Fruit fly (Drosophila melanogaster) Kc167 (cell line): Measurements from ENCODE around the gene CG9743.

Experiments
- Myc ChIP-seq: fragments of >200 bp; optimal IDR thresholded peaks from 2 replicates; lab custom pipeline; 2017; ENCODE audit warnings: missing external identifiers
- h ChIP-seq: fragments of >200 bp; optimal IDR thresholded peaks from 3 replicates; lab custom pipeline; 2018; ENCODE audit warnings: missing external identifiers
- psq ChIP-seq: fragments of >200 bp; optimal IDR thresholded peaks from 2 replicates; lab custom pipeline; 2017; ENCODE audit warnings: missing external identifiers

dm6 chr3R:30245739-30246589 lies 43.2 kb upstream of the CG9743 start:
- TF ChIP-seq h (lab: Kevin White, UChicago) (no peak), psq (lab: Kevin White, UChicago) (no peak), Myc (lab: Kevin White, UChicago) (no peak)
